Worm (Caenorhabditis elegans): ENCODE measurements around the gene M162.15.

Gene M162.15

ce11 chrV:19771660-19772059, at the start of gene M162.15:
TSS of gene M162.15 (minus strand) at chrV:19771760.
- no peak for TF ChIP-seq nfya-1 (tag; optimal IDR thresholded peaks at IDR 0.05)
- no peak for TF ChIP-seq npax-4 (tag; optimal IDR thresholded peaks at IDR 0.05)
- no peak for TF ChIP-seq ceh-22 (tag; optimal IDR thresholded peaks at IDR 0.05)
- TF ChIP-seq elt-2 (tag; optimal IDR thresholded peaks at IDR 0.05): no peak
- no peak for TF ChIP-seq hlh-8 (tag; optimal IDR thresholded peaks at IDR 0.05)
- no peak for TF ChIP-seq tbx-7 (tag; optimal IDR thresholded peaks at IDR 0.05)
- TF ChIP-seq ceh-19 (GFP tag; optimal IDR thresholded peaks at IDR 0.05): no peak
- TF ChIP-seq fkh-10 (GFP tag; optimal IDR thresholded peaks at IDR 0.05): no peak
- no peak for TF ChIP-seq C38D4.7 (GFP tag; optimal IDR thresholded peaks at IDR 0.05)
- no peak for TF ChIP-seq fkh-6 (tag; optimal IDR thresholded peaks at IDR 0.05)
- no peak for TF ChIP-seq odd-2 (tag; optimal IDR thresholded peaks at IDR 0.05)

ce11 chrV:19820178-19820577, 48.6 kb upstream of the M162.15 start:
- TF ChIP-seq dve-1 (tag; optimal IDR thresholded peaks at IDR 0.05): peak; percentile 91
- TF ChIP-seq ttx-3 (tag; optimal IDR thresholded peaks at IDR 0.05): no peak
- TF ChIP-seq ceh-19 (GFP tag; optimal IDR thresholded peaks at IDR 0.05): no peak
- no peak for TF ChIP-seq K09A11.1 (tag; optimal IDR thresholded peaks at IDR 0.05; ENCODE audit: insufficient read depth)
- TF ChIP-seq ceh-22 (tag; optimal IDR thresholded peaks at IDR 0.05): no peak
- TF ChIP-seq che-1 (tag; optimal IDR thresholded peaks at IDR 0.05): no peak
- TF ChIP-seq madf-2 (tag; optimal IDR thresholded peaks at IDR 0.05): no peak

ce11 chrV:19814833-19815232, 43.3 kb upstream of the M162.15 start, which contains the start of gene daf-28:
TSS of gene daf-28 (plus strand) at chrV:19815133.
- TF ChIP-seq C38D4.7 (GFP tag; optimal IDR thresholded peaks at IDR 0.05): no peak
- no peak for TF ChIP-seq unc-42 (tag; optimal IDR thresholded peaks at IDR 0.05)
- TF ChIP-seq odd-2 (tag; optimal IDR thresholded peaks at IDR 0.05): no peak
- no peak for TF ChIP-seq pros-1 (tag; optimal IDR thresholded peaks at IDR 0.05)
- TF ChIP-seq ceh-31 (tag; optimal IDR thresholded peaks at IDR 0.05): no peak
- TF ChIP-seq syd-9 (tag; optimal IDR thresholded peaks at IDR 0.05): no peak
- TF ChIP-seq ttx-3 (tag; optimal IDR thresholded peaks at IDR 0.05): no peak
- no peak for TF ChIP-seq pha-4 (tag; optimal IDR thresholded peaks at IDR 0.05)
- TF ChIP-seq pqm-1 (tag; optimal IDR thresholded peaks at IDR 0.05): no peak
- TF ChIP-seq nhr-232 (tag; optimal IDR thresholded peaks at IDR 0.05): no peak
- no peak for TF ChIP-seq ets-4 (tag; optimal IDR thresholded peaks at IDR 0.05)

- TF ChIP-seq pax-1 (tag; optimal IDR thresholded peaks at IDR 0.05) (no peak), ceh-14 (tag; optimal IDR thresholded peaks at IDR 0.05) (no peak), ceh-24 (tag; optimal IDR thresholded peaks at IDR 0.05) (no peak), fkh-6 (tag; optimal IDR thresholded peaks at IDR 0.05) (no peak), odd-2 (tag; optimal IDR thresholded peaks at IDR 0.05) (no peak), gmeb-2 (tag; optimal IDR thresholded peaks at IDR 0.05) (no peak), dmd-4 (tag; optimal IDR thresholded peaks at IDR 0.05; ENCODE audit: borderline replicate concordance) (no peak), fkh-10 (GFP tag; optimal IDR thresholded peaks at IDR 0.05) (no peak), ceh-6 (GFP tag; optimal IDR thresholded peaks at IDR 0.05) (no peak)
These were observed 34.0 kb upstream of the M162.15 start for ce11 chrV:19805548-19805947.

DNA sequence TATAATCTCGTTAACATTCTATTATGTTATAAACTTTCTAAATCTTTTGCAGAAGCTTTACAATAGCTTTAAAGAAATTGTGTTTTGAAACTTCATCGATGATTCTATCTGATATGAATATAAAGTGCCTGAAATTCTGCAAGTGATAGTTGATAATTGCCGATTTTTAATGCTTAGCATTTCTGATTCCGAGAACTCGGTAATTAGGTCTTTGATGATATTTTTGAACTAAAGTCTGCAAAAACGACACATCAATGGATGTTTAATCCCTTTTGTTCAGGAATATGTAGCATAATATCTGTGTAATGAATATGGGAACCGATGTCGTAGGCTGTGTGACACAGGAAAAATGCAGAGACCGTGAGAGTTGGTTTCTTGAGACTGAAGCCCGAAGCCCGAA, 31.2 kb upstream of the M162.15 start:
- TF ChIP-seq pha-2 (tag; optimal IDR thresholded peaks at IDR 0.05) (no peak), che-1 (tag; optimal IDR thresholded peaks at IDR 0.05) (no peak), sox-4 (tag; optimal IDR thresholded peaks at IDR 0.05) (no peak), ceh-22 (tag; optimal IDR thresholded peaks at IDR 0.05) (no peak)

DNA sequence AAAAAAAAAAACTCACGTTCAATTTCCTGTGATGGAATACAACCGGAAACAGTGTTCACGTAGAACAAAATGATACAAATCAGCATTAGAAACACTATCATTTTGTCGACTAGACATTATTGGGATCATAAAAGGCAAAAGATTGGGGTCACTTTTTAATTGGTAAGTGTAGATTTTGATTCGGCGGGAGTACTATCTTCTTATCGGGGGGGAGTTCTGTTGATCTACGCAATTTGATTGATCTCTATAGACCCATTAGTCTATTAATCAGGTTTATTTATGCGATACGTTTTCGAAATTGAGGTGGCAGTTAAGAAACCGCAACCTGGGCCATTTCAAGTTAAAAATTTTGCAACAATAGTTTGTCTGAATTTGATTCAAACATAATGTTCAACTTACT, 29.5 kb upstream of the M162.15 start, which contains the start of gene Y116F11B.2:
Y116F11B.2 (minus strand) TSS at position 101 of the 400 bp plus-strand sequence.
- TF ChIP-seq mec-3 (tag; optimal IDR thresholded peaks at IDR 0.05; ENCODE audit: borderline replicate concordance) (no peak), ceh-2 (tag; optimal IDR thresholded peaks at IDR 0.05) (no peak), pros-1 (tag; optimal IDR thresholded peaks at IDR 0.05) (no peak), ceh-18 (tag; optimal IDR thresholded peaks at IDR 0.05) (no peak), sox-4 (tag; optimal IDR thresholded peaks at IDR 0.05) (no peak), lin-11 (tag; optimal IDR thresholded peaks at IDR 0.05) (no peak), pha-4 (tag; optimal IDR thresholded peaks at IDR 0.05) (no peak), hlh-30 (tag; optimal IDR thresholded peaks at IDR 0.05; ENCODE audit: insufficient read depth) (no peak), unc-42 (tag; optimal IDR thresholded peaks at IDR 0.05) (no peak), ama-1 (optimal IDR thresholded peaks at IDR 0.05) (no peak)

All from whole organism, late embryonic.